Fruit fly (Drosophila melanogaster): ENCODE measurements around the gene Rga.

Rga gene

dm6 chr3R:5587863-5588519 lies 24.9 kb downstream of the Rga start, which contains the start of gene CG2926 (continued):
- TF ChIP-seq CG30403 (GFP tag; optimal IDR thresholded peaks at IDR 0.05) (no peak), CG31224 (GFP tag; IDR thresholded peaks at IDR 0.05) (no peak), ssp (GFP tag; IDR thresholded peaks at IDR 0.05) (peak; percentile 56), Doc3 (GFP tag; IDR thresholded peaks at IDR 0.05; ENCODE audit: partially characterized antibody) (peak; percentile 74; the same call in 2 of the 3 replicates), Usf (GFP tag; optimal IDR thresholded peaks at IDR 0.05) (no peak), CG17186 (GFP tag; optimal IDR thresholded peaks at IDR 0.05) (peak; percentile 76), CG8765 (GFP tag; IDR thresholded peaks at IDR 0.05) (no peak), otp (GFP tag; IDR thresholded peaks at IDR 0.05) (no peak), CG34224 (GFP tag; IDR thresholded peaks at IDR 0.05; ENCODE audit: partially characterized antibody) (peak; percentile 80), CG11695 (GFP tag; IDR thresholded peaks at IDR 0.05) (no peak), bbx (GFP tag; IDR thresholded peaks at IDR 0.05; ENCODE audit: partially characterized antibody) (peak; percentile 93), nom (GFP tag; optimal IDR thresholded peaks at IDR 0.05) (no peak), CG12391 (tag; optimal IDR thresholded peaks at IDR 0.05) (no peak), CTCF (GFP tag; optimal IDR thresholded peaks at IDR 0.05) (no peak), CG12236 (GFP tag; optimal IDR thresholded peaks at IDR 0.05) (no peak), Hmr (GFP tag; optimal IDR thresholded peaks at IDR 0.05) (no peak), Poxn (GFP tag; IDR thresholded peaks at IDR 0.05) (no peak), CG3995 (GFP tag; optimal IDR thresholded peaks at IDR 0.05) (peak; percentile 65), vfl (GFP tag; optimal IDR thresholded peaks at IDR 0.05) (peak; percentile 38), mld (GFP tag; IDR thresholded peaks at IDR 0.05; ENCODE audit: partially characterized antibody) (peak; percentile 91), da (GFP tag; optimal IDR thresholded peaks at IDR 0.05) (no peak), CG31365 (tag; optimal IDR thresholded peaks at IDR 0.05) (no peak), CG4360 (GFP tag; IDR thresholded peaks at IDR 0.05) (no peak), CG15073 (GFP tag; optimal IDR thresholded peaks at IDR 0.05) (no peak), bcd (GFP tag; optimal IDR thresholded peaks at IDR 0.05) (no peak), yki (optimal IDR thresholded peaks at IDR 0.05) (no peak), Nf-YB (GFP tag; optimal IDR thresholded peaks at IDR 0.05) (no peak), odd (GFP tag; optimal IDR thresholded peaks at IDR 0.05) (no peak), CG18262 (tag; optimal IDR thresholded peaks at IDR 0.05) (no peak), tll (GFP tag; optimal IDR thresholded peaks at IDR 0.05) (no peak), Hsf (GFP tag; optimal IDR thresholded peaks at IDR 0.05) (peak; percentile 47), CG4328 (GFP tag; optimal IDR thresholded peaks at IDR 0.05) (no peak), CG7372 (GFP tag; IDR thresholded peaks at IDR 0.05) (peak; percentile 25; the same call in 1 of the 2 replicates), sd (tag; optimal IDR thresholded peaks at IDR 0.05) (no peak), CG2875 (GFP tag; optimal IDR thresholded peaks at IDR 0.05) (no peak), nerfin-1 (tag; optimal IDR thresholded peaks at IDR 0.05) (no peak), shn (GFP tag; optimal IDR thresholded peaks at IDR 0.05) (peak; percentile 58), CG3838 (GFP tag; optimal IDR thresholded peaks at IDR 0.05) (no peak), CG13424 (tag; optimal IDR thresholded peaks at IDR 0.05) (no peak), maf-S (GFP tag; optimal IDR thresholded peaks at IDR 0.05) (peak; percentile 20), fu2 (GFP tag; optimal IDR thresholded peaks at IDR 0.05) (peak; percentile 40), CG8924 (tag; optimal IDR thresholded peaks at IDR 0.05) (no peak), CG7963 (GFP tag; IDR thresholded peaks at IDR 0.05; ENCODE audit: partially characterized antibody) (peak; percentile 88), CG12942 (GFP tag; optimal IDR thresholded peaks at IDR 0.05) (no peak), rib (GFP tag; IDR thresholded peaks at IDR 0.05) (peak; percentile 57), amos (GFP tag; IDR thresholded peaks at IDR 0.05; ENCODE audit: partially characterized antibody) (peak; percentile 93), Dip2 (GFP tag; IDR thresholded peaks at IDR 0.05) (no peak), dati (GFP tag; IDR thresholded peaks at IDR 0.05) (no peak), Fer2 (tag; optimal IDR thresholded peaks at IDR 0.05) (no peak), CG6272 (GFP tag; IDR thresholded peaks at IDR 0.05) (peak; percentile 62), CG3847 (GFP tag; IDR thresholded peaks at IDR 0.05) (peak; percentile 42; the same call in 1 of the 2 replicates)

All from whole organism, embryonic.